Fruit fly (Drosophila melanogaster): Measurements from ENCODE around the gene eIF2beta.

eIF2beta gene

dm6 chr3L:12501249-12501648, 25.3 kb downstream of the eIF2beta start, which contains the start of the genes CG10638 and CG10681 (continued):
- TF ChIP-seq ro (GFP tag; IDR thresholded peaks at IDR 0.05) (no peak), ash1 (GFP tag; optimal IDR thresholded peaks at IDR 0.05) (no peak), CG17186 (GFP tag; optimal IDR thresholded peaks at IDR 0.05) (no peak), onecut (GFP tag; IDR thresholded peaks at IDR 0.05) (no peak), CG8765 (GFP tag; IDR thresholded peaks at IDR 0.05) (no peak), mam (GFP tag; optimal IDR thresholded peaks at IDR 0.05) (no peak), CG10267 (tag; optimal IDR thresholded peaks at IDR 0.05) (peak; percentile 98), bab2 (GFP tag; optimal IDR thresholded peaks at IDR 0.05) (no peak), Spps (tag; optimal IDR thresholded peaks at IDR 0.05) (peak; percentile 43), sisA (GFP tag; IDR thresholded peaks at IDR 0.05) (no peak), schlank (tag; optimal IDR thresholded peaks at IDR 0.05) (no peak), CG30431 (GFP tag; optimal IDR thresholded peaks at IDR 0.05) (no peak), vvl (GFP tag; IDR thresholded peaks at IDR 0.05) (peak; percentile 50), ap (GFP tag; IDR thresholded peaks at IDR 0.05) (no peak), CG11560 (tag; IDR thresholded peaks at IDR 0.05) (no peak), sim (GFP tag; IDR thresholded peaks at IDR 0.05) (no peak), chn (GFP tag; optimal IDR thresholded peaks at IDR 0.05) (peak; percentile 16), CG12391 (tag; optimal IDR thresholded peaks at IDR 0.05) (peak; percentile 79), ac (GFP tag; optimal IDR thresholded peaks at IDR 0.05) (no peak), CG31388 (GFP tag; optimal IDR thresholded peaks at IDR 0.05) (no peak), Six4 (GFP tag; optimal IDR thresholded peaks at IDR 0.05) (no peak), sr (GFP tag; IDR thresholded peaks at IDR 0.05) (no peak), maf-S (GFP tag; optimal IDR thresholded peaks at IDR 0.05) (no peak), Sox102F (GFP tag; optimal IDR thresholded peaks at IDR 0.05) (peak; percentile 33), CG8359 (GFP tag; optimal IDR thresholded peaks at IDR 0.05; ENCODE audit: borderline replicate concordance) (no peak), CG34376 (GFP tag; optimal IDR thresholded peaks at IDR 0.05) (no peak), Sox100B (GFP tag; optimal IDR thresholded peaks at IDR 0.05) (peak; percentile 53), CG13296 (GFP tag; optimal IDR thresholded peaks at IDR 0.05) (peak; percentile 54), CG43689 (GFP tag; IDR thresholded peaks at IDR 0.05) (no peak), sob (GFP tag; IDR thresholded peaks at IDR 0.05) (peak; percentile 37; the same call in 1 of the 2 replicates), emc (GFP tag; optimal IDR thresholded peaks at IDR 0.05) (no peak), tio (GFP tag; optimal IDR thresholded peaks at IDR 0.05) (no peak), CG4424 (GFP tag; optimal IDR thresholded peaks at IDR 0.05) (peak; percentile 62), YL-1 (GFP tag; optimal IDR thresholded peaks at IDR 0.05) (peak; percentile 81), Drgx (GFP tag; IDR thresholded peaks at IDR 0.05) (no peak), scrt (GFP tag; optimal IDR thresholded peaks at IDR 0.05) (peak; percentile 40), CG8290 (GFP tag; optimal IDR thresholded peaks at IDR 0.05) (peak; percentile 71), CG8290 (tag; optimal IDR thresholded peaks at IDR 0.05) (no peak), CG5180 (GFP tag; optimal IDR thresholded peaks at IDR 0.05) (no peak), pho (GFP tag; optimal IDR thresholded peaks at IDR 0.05) (peak; percentile 2), CG7963 (GFP tag; IDR thresholded peaks at IDR 0.05; ENCODE audit: partially characterized antibody) (no peak), Atf3 (GFP tag; optimal IDR thresholded peaks at IDR 0.05) (no peak), CG17802 (tag; optimal IDR thresholded peaks at IDR 0.05) (no peak), CG34224 (GFP tag; IDR thresholded peaks at IDR 0.05; ENCODE audit: partially characterized antibody) (no peak), dimm (GFP tag; IDR thresholded peaks at IDR 0.05) (no peak), danr (GFP tag; IDR thresholded peaks at IDR 0.05) (no peak), otp (GFP tag; IDR thresholded peaks at IDR 0.05) (no peak), CG12071 (GFP tag; optimal IDR thresholded peaks at IDR 0.05) (no peak), Doc3 (GFP tag; IDR thresholded peaks at IDR 0.05; ENCODE audit: partially characterized antibody) (no peak), Fer2 (tag; optimal IDR thresholded peaks at IDR 0.05) (no peak), CG4617 (GFP tag; optimal IDR thresholded peaks at IDR 0.05; ENCODE audit: borderline replicate concordance) (peak; percentile 63), CG15514 (GFP tag; optimal IDR thresholded peaks at IDR 0.05) (peak; percentile 74)
